Worm (Caenorhabditis elegans) whole organism, late embryonic: Measurements from ENCODE around the gene C30H6.8.

Source experiments
- hlh-15 ChIP-seq: sonication (generic microtip); optimal IDR thresholded peaks from 2 replicates; lab custom pipeline; 2016; ENCODE audit warnings: missing genetic modification characterization, missing compliant biosample characterization
- pha-4 ChIP-seq: fragments of 150-350 bp; optimal IDR thresholded peaks from 2 replicates; lab custom pipeline; 2018; ENCODE audit warnings: missing biosample characterization, missing genetic modification reagents, missing genetic modification characterization

DNA sequence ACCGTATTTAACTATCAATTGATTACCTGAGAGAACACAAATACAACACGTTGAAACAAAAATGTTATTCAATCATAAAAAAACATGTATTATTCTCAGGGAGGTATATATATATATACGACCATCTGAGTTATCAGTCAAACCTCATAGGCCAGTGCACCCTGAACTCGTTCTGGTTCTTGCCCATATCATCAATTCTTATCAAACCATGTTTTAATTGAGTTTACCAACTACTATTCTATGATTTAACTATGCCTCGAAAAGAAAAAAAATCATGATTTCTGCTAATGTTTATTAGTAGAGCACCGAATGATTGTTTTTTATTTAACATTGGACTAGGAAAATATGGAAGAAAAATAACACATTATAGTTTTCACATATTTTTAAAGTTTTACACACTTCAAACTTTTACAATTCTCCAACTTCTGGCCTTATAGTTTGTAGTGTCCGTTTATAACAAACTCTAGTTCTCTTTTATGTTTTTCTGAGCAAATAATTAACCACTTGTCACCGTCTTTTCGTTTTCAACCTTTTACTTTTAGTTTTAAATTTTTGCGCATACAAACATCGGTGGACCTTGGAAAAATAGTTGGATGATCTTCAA lies 50.2 kb downstream of the C30H6.8 start:
- TF ChIP-seq pha-4 (no peak), hlh-15 (no peak)
